Worm (Caenorhabditis elegans): Measurements from ENCODE around the gene nhr-283.

DNA sequence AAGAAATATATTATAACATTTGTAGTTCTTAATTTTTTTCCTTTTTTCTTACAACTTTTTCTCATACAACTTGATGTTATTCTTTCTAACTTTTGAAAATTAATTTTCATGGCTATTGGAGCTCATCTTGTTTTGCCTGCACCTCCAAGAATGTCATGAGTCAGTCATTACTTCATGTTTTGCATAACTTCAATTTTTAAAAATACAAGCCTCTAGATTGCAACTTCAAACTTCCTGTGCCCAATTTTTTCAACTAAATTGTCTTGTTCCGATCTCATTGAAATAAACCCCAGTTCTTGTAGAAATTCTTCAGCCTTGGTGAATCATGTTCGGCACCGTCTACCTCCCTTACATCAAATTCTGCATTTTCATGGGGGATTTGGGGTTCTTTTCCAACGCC lies 18.1 kb downstream of the nhr-283 start, which contains the start of gene str-9:
- TF ChIP-seq ama-1 (optimal IDR thresholded peaks at IDR 0.05) (no peak), unc-39 (tag; optimal IDR thresholded peaks at IDR 0.05) (no peak), peb-1 (tag; optimal IDR thresholded peaks at IDR 0.05) (no peak), ztf-11 (tag; optimal IDR thresholded peaks at IDR 0.05) (no peak), snpc-4 (tag; optimal IDR thresholded peaks at IDR 0.05) (no peak), unc-55 (GFP tag; optimal IDR thresholded peaks at IDR 0.05) (no peak), nhr-237 (tag; optimal IDR thresholded peaks at IDR 0.05) (no peak), ZK546.5 (tag; optimal IDR thresholded peaks at IDR 0.05) (no peak), ceh-16 (tag; optimal IDR thresholded peaks at IDR 0.05) (no peak)
